Worm (Caenorhabditis elegans) whole organism, L3 larva: Measurements from ENCODE around the gene Y110A2AL.4.

Source experiments
- R02D3.7 ChIP-seq: fragments of 150-350 bp; optimal IDR thresholded peaks from 2 replicates; lab custom pipeline; 2014; ENCODE audit warnings: missing biosample characterization, missing genetic modification characterization
- ZK546.5 ChIP-seq: sonication (generic microtip); optimal IDR thresholded peaks from 2 replicates; lab custom pipeline; 2017; ENCODE audit warnings: missing biosample characterization, missing genetic modification characterization
- aly-2 ChIP-seq: fragments of 150-350 bp; optimal IDR thresholded peaks from 2 replicates; lab custom pipeline; 2014; ENCODE audit warnings: missing biosample characterization, missing genetic modification characterization
- ama-1 ChIP-seq: fragments of 150-350 bp; optimal IDR thresholded peaks from 2 replicates; lab custom pipeline; 2018
- ceh-16 ChIP-seq: sonication (generic microtip); optimal IDR thresholded peaks from 2 replicates; lab custom pipeline; 2017; ENCODE audit warnings: missing biosample characterization, missing genetic modification characterization
- ceh-28 ChIP-seq: fragments of 150-350 bp; optimal IDR thresholded peaks from 2 replicates; lab custom pipeline; 2014; ENCODE audit warnings: missing biosample characterization, missing genetic modification reagents, missing genetic modification characterization
- ceh-82 ChIP-seq: fragments of 150-350 bp; optimal IDR thresholded peaks from 2 replicates; lab custom pipeline; 2014; ENCODE audit warnings: missing biosample characterization, missing genetic modification characterization
- ceh-9 ChIP-seq: sonication (generic microtip); optimal IDR thresholded peaks from 2 replicates; lab custom pipeline; 2018; ENCODE audit warnings: missing biosample characterization, missing genetic modification characterization
- elt-1 ChIP-seq: fragments of 150-350 bp; optimal IDR thresholded peaks from 2 replicates; lab custom pipeline; 2014; ENCODE audit warnings: missing biosample characterization, missing genetic modification characterization
- elt-3 ChIP-seq, 3 experiments: fragments of 150-350 bp in 1 of 3; sonication (generic microtip) in 2 of 3; optimal IDR thresholded peaks; 2 replicates in 2 of 3; 4 replicates in 1 of 3; lab custom pipeline; 2014 to 2017; ENCODE audit warnings: missing biosample characterization in 3 of 3, missing genetic modification characterization in 3 of 3
- fkh-10 ChIP-seq: sonication (generic microtip); optimal IDR thresholded peaks from 2 replicates; lab custom pipeline; 2017; ENCODE audit warnings: missing biosample characterization, missing genetic modification reagents, missing genetic modification characterization
- fos-1 ChIP-seq: fragments of 150-350 bp; optimal IDR thresholded peaks from 2 replicates; lab custom pipeline; 2014; ENCODE audit warnings: missing biosample characterization, missing genetic modification characterization
- hmg-11 ChIP-seq: sonication (generic microtip); optimal IDR thresholded peaks from 2 replicates; lab custom pipeline; 2016; ENCODE audit warnings: missing genetic modification characterization, missing compliant biosample characterization
- jun-1 ChIP-seq: fragments of 150-350 bp; optimal IDR thresholded peaks from 2 replicates; lab custom pipeline; 2014; ENCODE audit warnings: missing biosample characterization, missing genetic modification reagents, missing genetic modification characterization
- lin-15B ChIP-seq: fragments of 150-350 bp; optimal IDR thresholded peaks from 2 replicates; lab custom pipeline; 2014; ENCODE audit warnings: missing biosample characterization, missing genetic modification characterization
- lsy-12 ChIP-seq: sonication (generic microtip); optimal IDR thresholded peaks from 2 replicates; lab custom pipeline; 2016; ENCODE audit warnings: mild to moderate bottlenecking, missing genetic modification characterization, missing compliant biosample characterization
- mml-1 ChIP-seq: fragments of 150-350 bp; sonication (generic microtip); optimal IDR thresholded peaks from 3 replicates; lab custom pipeline; 2014; ENCODE audit warnings: missing biosample characterization, missing genetic modification characterization
- nfya-1 ChIP-seq: sonication (generic microtip); optimal IDR thresholded peaks from 2 replicates; lab custom pipeline; 2017; ENCODE audit warnings: missing genetic modification characterization, mild to moderate bottlenecking, missing compliant biosample characterization, antibody characterized with exemption, moderate library complexity; ENCODE audit not compliant: insufficient read depth
- nhr-11 ChIP-seq: fragments of 150-350 bp; optimal IDR thresholded peaks from 2 replicates; lab custom pipeline; 2014; ENCODE audit warnings: missing biosample characterization, missing genetic modification characterization
- nhr-12 ChIP-seq: fragments of 150-350 bp; optimal IDR thresholded peaks from 2 replicates; lab custom pipeline; 2014; ENCODE audit warnings: missing biosample characterization, missing genetic modification characterization
- nhr-23 ChIP-seq: fragments of 150-350 bp; optimal IDR thresholded peaks from 2 replicates; lab custom pipeline; 2014; ENCODE audit warnings: missing biosample characterization, missing genetic modification reagents, missing genetic modification characterization
- nhr-237 ChIP-seq: fragments of 150-350 bp; optimal IDR thresholded peaks from 2 replicates; lab custom pipeline; 2014; ENCODE audit warnings: missing biosample characterization, missing genetic modification characterization
- nhr-25 ChIP-seq: sonication (generic microtip); optimal IDR thresholded peaks from 2 replicates; lab custom pipeline; 2017; ENCODE audit warnings: missing biosample characterization, missing genetic modification characterization
- nhr-43 ChIP-seq: sonication (generic microtip); optimal IDR thresholded peaks from 2 replicates; lab custom pipeline; 2016; ENCODE audit warnings: mild to moderate bottlenecking, missing genetic modification characterization, missing compliant biosample characterization; ENCODE audit not compliant: poor library complexity, severe bottlenecking
- nhr-67 ChIP-seq: fragments of 150-350 bp; optimal IDR thresholded peaks from 2 replicates; lab custom pipeline; 2014; ENCODE audit warnings: missing biosample characterization, missing genetic modification characterization
- nhr-77 ChIP-seq: fragments of 150-350 bp; optimal IDR thresholded peaks from 2 replicates; lab custom pipeline; 2014; ENCODE audit warnings: missing biosample characterization, missing genetic modification characterization
- pha-4 ChIP-seq: fragments of 150-350 bp; optimal IDR thresholded peaks from 2 replicates; lab custom pipeline; 2014; ENCODE audit warnings: missing biosample characterization, missing genetic modification reagents, missing genetic modification characterization
- pqm-1 ChIP-seq: fragments of 150-350 bp; optimal IDR thresholded peaks from 2 replicates; lab custom pipeline; 2017; ENCODE audit warnings: missing biosample characterization, missing genetic modification characterization, inconsistent platforms
- sea-2 ChIP-seq: fragments of 150-350 bp; sonication (generic microtip); optimal IDR thresholded peaks from 4 replicates; lab custom pipeline; 2014; ENCODE audit warnings: missing biosample characterization, missing genetic modification reagents, missing genetic modification characterization
- skn-1 ChIP-seq: fragments of 150-350 bp; optimal IDR thresholded peaks from 2 replicates; lab custom pipeline; 2014; ENCODE audit warnings: missing biosample characterization, missing genetic modification characterization
- snpc-4 ChIP-seq: fragments of 150-350 bp; optimal IDR thresholded peaks from 2 replicates; lab custom pipeline; 2014; ENCODE audit warnings: missing biosample characterization, missing genetic modification characterization
- tbx-2 ChIP-seq: sonication (generic microtip); optimal IDR thresholded peaks from 2 replicates; lab custom pipeline; 2016; ENCODE audit warnings: mild to moderate bottlenecking, missing genetic modification characterization, missing compliant biosample characterization
- unc-39 ChIP-seq: sonication (generic microtip); optimal IDR thresholded peaks from 4 replicates; lab custom pipeline; 2017; ENCODE audit warnings: missing biosample characterization, missing genetic modification characterization
- unc-62 ChIP-seq: fragments of 150-350 bp; sonication (generic microtip); optimal IDR thresholded peaks from 4 replicates; lab custom pipeline; 2014; ENCODE audit warnings: missing biosample characterization, missing genetic modification reagents, missing genetic modification characterization
- zag-1 ChIP-seq: fragments of 150-350 bp; optimal IDR thresholded peaks from 2 replicates; lab custom pipeline; 2014; ENCODE audit warnings: missing biosample characterization, missing genetic modification characterization
- ztf-4 ChIP-seq: fragments of 150-350 bp; optimal IDR thresholded peaks from 2 replicates; lab custom pipeline; 2014; ENCODE audit warnings: missing biosample characterization, missing genetic modification characterization

Gene Y110A2AL.4

ce11 chrII:2853767-2854166, 14.7 kb downstream of the Y110A2AL.4 start:
- no peak for TF ChIP-seq nhr-25
- TF ChIP-seq elt-1, result peak; percentile 63

ce11 chrII:2854794-2855193, 15.7 kb downstream of the Y110A2AL.4 start:
- no peak for TF ChIP-seq pha-4
- no peak for TF ChIP-seq R02D3.7
- no peak for TF ChIP-seq nhr-237 (tag; lab: Kevin White, UChicago)
- no peak for TF ChIP-seq nhr-67
- peak; percentile 54 for TF ChIP-seq nhr-25
- TF ChIP-seq fos-1 (tag; lab: Kevin White, UChicago), result no peak
- no peak for TF ChIP-seq ztf-4
- TF ChIP-seq nhr-77 (tag; lab: Kevin White, UChicago), result no peak
- no peak for TF ChIP-seq zag-1 (tag; lab: Kevin White, UChicago)
- no peak for TF ChIP-seq ceh-9 (tag; lab: Kevin White, UChicago)
- TF ChIP-seq ceh-16 (tag; lab: Kevin White, UChicago), result no peak
- TF ChIP-seq nhr-23 (tag; lab: Kevin White, UChicago), result peak; percentile 64
- TF ChIP-seq ama-1 (lab: Kevin White, UChicago), result peak; percentile 43
- no peak for TF ChIP-seq sea-2 (GFP tag; lab: Kevin White, UChicago)
- TF ChIP-seq elt-3 (tag; optimal IDR thresholded peaks at IDR 0.05; lab: Kevin White, UChicago), result no peak
- TF ChIP-seq nhr-43 (tag; lab: Kevin White, UChicago), result peak; percentile 58
- no peak for TF ChIP-seq nhr-11 (tag; lab: Kevin White, UChicago)
- TF ChIP-seq fkh-10 (GFP tag; lab: Kevin White, UChicago), result no peak
- TF ChIP-seq ceh-82, result no peak
- no peak for TF ChIP-seq elt-1
- peak; percentile 14 for TF ChIP-seq hmg-11 (tag; lab: Kevin White, UChicago)
- no peak for TF ChIP-seq nhr-12
- TF ChIP-seq jun-1 (tag; lab: Kevin White, UChicago), result no peak
- no peak for TF ChIP-seq unc-62 (GFP tag; lab: Kevin White, UChicago)
- TF ChIP-seq pqm-1 (tag; lab: Kevin White, UChicago), result no peak
- no peak for TF ChIP-seq nfya-1 (tag; lab: Kevin White, UChicago)
- no peak for TF ChIP-seq tbx-2
- TF ChIP-seq lsy-12 (tag; lab: Kevin White, UChicago), result no peak
- no peak for TF ChIP-seq unc-39 (tag; lab: Kevin White, UChicago)
- TF ChIP-seq mml-1 (tag; lab: Kevin White, UChicago), result no peak

ce11 chrII:2856114-2856513, 17.0 kb downstream of the Y110A2AL.4 start:
- no peak for TF ChIP-seq mml-1 (tag; lab: Kevin White, UChicago)
- no peak for TF ChIP-seq ceh-28 (tag; lab: Kevin White, UChicago)
- TF ChIP-seq skn-1 (tag; lab: Kevin White, UChicago), result no peak
- no peak for TF ChIP-seq aly-2 (tag; lab: Kevin White, UChicago)
- TF ChIP-seq nhr-23 (tag; lab: Kevin White, UChicago), result peak; percentile 13
- TF ChIP-seq ZK546.5 (tag; lab: Kevin White, UChicago), result no peak
- TF ChIP-seq ceh-16 (tag; lab: Kevin White, UChicago), result no peak
- TF ChIP-seq nhr-43 (tag; lab: Kevin White, UChicago), result peak; percentile 22
- TF ChIP-seq snpc-4, result no peak
- TF ChIP-seq unc-62 (GFP tag; lab: Kevin White, UChicago), result no peak
- no peak for TF ChIP-seq tbx-2
- TF ChIP-seq elt-3 (tag; optimal IDR thresholded peaks at IDR 0.05; lab: Kevin White, UChicago), result peak in 1 of 3 experiments; percentile 9
- no peak for TF ChIP-seq sea-2 (GFP tag; lab: Kevin White, UChicago)
- TF ChIP-seq nhr-67, result no peak
- TF ChIP-seq lin-15B, result no peak
- TF ChIP-seq ceh-9 (tag; lab: Kevin White, UChicago), result no peak
- no peak for TF ChIP-seq ceh-82

- TF ChIP-seq nhr-43 (tag; lab: Kevin White, UChicago) (peak; percentile 63), elt-3 (tag; optimal IDR thresholded peaks at IDR 0.05; lab: Kevin White, UChicago) (peak in 2 of 3 experiments; percentile 70 to 95), elt-1 (peak; percentile 81), nhr-25 (peak; percentile 49), ztf-4 (no peak)
Measured at ce11 chrII:2857559-2857958, 18.5 kb downstream of the Y110A2AL.4 start.
